Worm (Caenorhabditis elegans): Measurements from ENCODE around the gene srh-119.

DNA sequence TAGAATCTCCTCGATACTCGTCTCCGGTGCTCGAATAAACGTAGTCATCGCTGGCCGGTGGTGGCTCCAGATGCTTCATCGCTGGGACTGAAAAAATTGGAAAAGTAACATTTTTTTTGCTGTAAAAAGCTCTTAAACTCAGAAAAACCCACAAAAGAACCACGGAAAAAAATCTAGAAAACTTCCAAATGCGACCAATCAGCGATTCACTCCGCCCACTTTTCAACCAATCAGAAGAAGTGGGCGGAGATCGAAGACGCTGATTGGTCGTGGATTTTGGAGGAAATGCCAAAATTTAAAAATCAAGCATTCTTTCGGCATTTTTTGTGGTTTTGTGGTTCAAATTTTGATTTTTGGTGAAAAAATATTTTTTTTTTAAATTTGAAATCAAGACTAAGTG lies 13.3 kb upstream of the srh-119 start:
- TF ChIP-seq unc-120 (tag; optimal IDR thresholded peaks at IDR 0.05; ENCODE audit: poor library complexity, severe bottlenecking) (no peak), lsy-2 (tag; optimal IDR thresholded peaks at IDR 0.05) (no peak), sptf-1 (tag; optimal IDR thresholded peaks at IDR 0.05) (no peak)

Data from whole organism, mixed stage, embryonic.